Worm (Caenorhabditis elegans) whole organism, L1 larva: Measurements from ENCODE around the gene H43I07.4.

Experiments
- Y116A8C.19 ChIP-seq: sonication (generic microtip); optimal IDR thresholded peaks from 2 replicates; lab custom pipeline; 2016; ENCODE audit warnings: missing compliant biosample characterization, missing genetic modification characterization, borderline replicate concordance
- aly-2 ChIP-seq: fragments of 150-350 bp; optimal IDR thresholded peaks from 2 replicates; lab custom pipeline; 2014; ENCODE audit warnings: missing biosample characterization, missing genetic modification characterization
- ceh-90 ChIP-seq: sonication (generic microtip); optimal IDR thresholded peaks from 2 replicates; lab custom pipeline; 2016; ENCODE audit warnings: missing genetic modification characterization, missing compliant biosample characterization
- lin-15B ChIP-seq: fragments of 150-350 bp; sonication (generic microtip); optimal IDR thresholded peaks from 3 replicates; lab custom pipeline; 2014; ENCODE audit warnings: missing biosample characterization, missing genetic modification characterization
- lsy-2 ChIP-seq, 2 experiments: fragments of 150-350 bp; optimal IDR thresholded peaks; 2 replicates each; lab custom pipeline; 2014; ENCODE audit warnings: missing biosample characterization in 2 of 2, missing genetic modification characterization in 2 of 2
- nhr-237 ChIP-seq: fragments of 150-350 bp; optimal IDR thresholded peaks from 2 replicates; lab custom pipeline; 2014; ENCODE audit warnings: missing biosample characterization, missing genetic modification characterization
- nhr-28 ChIP-seq: fragments of 150-350 bp; optimal IDR thresholded peaks from 2 replicates; lab custom pipeline; 2014; ENCODE audit warnings: missing biosample characterization, missing genetic modification characterization
- nhr-76 ChIP-seq: sonication (generic microtip); optimal IDR thresholded peaks from 2 replicates; lab custom pipeline; 2017; ENCODE audit warnings: missing biosample characterization, missing genetic modification characterization
- vab-15 ChIP-seq: sonication (generic microtip); optimal IDR thresholded peaks from 2 replicates; lab custom pipeline; 2017; ENCODE audit warnings: missing genotype, mild to moderate bottlenecking, missing genetic modification characterization, missing compliant biosample characterization
- zag-1 ChIP-seq: fragments of 150-350 bp; optimal IDR thresholded peaks from 2 replicates; lab custom pipeline; 2014; ENCODE audit warnings: missing biosample characterization, missing genetic modification characterization

DNA sequence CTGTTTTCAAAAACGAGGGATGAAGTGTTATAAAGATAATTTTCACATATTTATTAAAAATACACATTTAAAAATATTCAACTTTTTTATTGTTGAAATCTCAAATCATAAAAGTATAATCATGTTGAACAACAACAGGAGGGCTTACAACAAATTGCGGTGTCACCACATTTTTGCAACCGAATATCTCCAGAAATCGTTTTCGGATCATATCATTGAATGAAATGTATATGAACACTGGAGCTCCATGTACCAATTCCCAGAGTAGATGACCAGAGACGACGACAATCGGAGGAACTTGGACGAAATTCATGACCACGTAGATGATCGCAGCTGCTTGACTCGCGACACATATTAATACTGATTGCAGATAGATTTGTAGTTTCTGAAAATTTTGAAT lies 45.4 kb downstream of the H43I07.4 start:
- TF ChIP-seq nhr-76 (tag; lab: Kevin White, UChicago): no peak
- TF ChIP-seq aly-2 (tag; lab: Kevin White, UChicago): no peak
- no peak for TF ChIP-seq nhr-237 (tag; lab: Kevin White, UChicago)
- no peak for TF ChIP-seq Y116A8C.19 (tag; lab: Kevin White, UChicago)
- no peak for TF ChIP-seq lsy-2 (tag; optimal IDR thresholded peaks at IDR 0.05; lab: Kevin White, UChicago)
- no peak for TF ChIP-seq lin-15B
- TF ChIP-seq ceh-90 (tag; lab: Kevin White, UChicago): no peak
- TF ChIP-seq nhr-28 (tag; lab: Kevin White, UChicago): no peak
- no peak for TF ChIP-seq vab-15 (tag; lab: Kevin White, UChicago)
- TF ChIP-seq zag-1 (tag; lab: Kevin White, UChicago): no peak
